Fruit fly (Drosophila melanogaster) S2 (cell line): ENCODE data around the gene CG4733.

ENCODE experiments used
- CG8478 ChIP-seq: fragments of >200 bp; optimal IDR thresholded peaks from 2 replicates; lab custom pipeline; 2018
- CTCF ChIP-seq, 2 experiments: fragments of >200 bp; optimal IDR thresholded peaks; 2 replicates each; lab custom pipeline; 2018

DNA sequence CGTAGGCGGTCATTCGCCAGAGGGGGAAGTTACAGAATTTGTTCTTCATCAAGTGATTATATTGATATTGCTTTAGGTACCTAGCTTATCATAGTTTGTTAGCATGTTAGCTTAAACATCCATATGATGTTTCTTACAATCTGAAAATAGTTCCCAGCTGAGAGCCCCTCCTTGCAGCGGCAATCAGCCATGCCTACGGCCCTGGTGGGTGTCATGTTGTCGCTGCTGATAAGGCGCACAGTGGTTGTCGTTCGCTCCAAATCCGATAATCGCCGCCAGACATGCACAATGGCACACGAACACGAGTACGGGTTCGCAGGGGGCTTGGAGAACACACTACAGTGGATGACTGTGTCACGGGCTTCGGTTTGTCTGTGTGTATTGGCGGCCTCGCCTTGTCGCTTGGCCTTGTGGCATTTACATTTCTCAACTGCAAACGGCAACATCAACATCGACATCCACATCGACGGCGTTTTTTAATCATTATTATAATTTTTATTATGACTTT is 15.5 kb downstream of the CG4733 start:
- no peak for TF ChIP-seq CG8478 (lab: Kevin White, UChicago)
- TF ChIP-seq CTCF (optimal IDR thresholded peaks at IDR 0.05; lab: Kevin White, UChicago): no peak
